Worm (Caenorhabditis elegans): ENCODE results near the gene F52D2.7.

- TF ChIP-seq nhr-25 (tag; optimal IDR thresholded peaks at IDR 0.05; ENCODE audit: borderline replicate concordance, insufficient read depth) (no peak), lir-3 (tag; optimal IDR thresholded peaks at IDR 0.05) (no peak), zag-1 (tag; optimal IDR thresholded peaks at IDR 0.05) (no peak), zip-2 (tag; optimal IDR thresholded peaks at IDR 0.05) (no peak), snpc-4 (tag; optimal IDR thresholded peaks at IDR 0.05) (no peak), mep-1 (tag; optimal IDR thresholded peaks at IDR 0.05) (no peak), ceh-82 (tag; optimal IDR thresholded peaks at IDR 0.05) (no peak), unc-62 (GFP tag; optimal IDR thresholded peaks at IDR 0.05 in 1 of 2) (no peak), unc-62 (tag; optimal IDR thresholded peaks at IDR 0.05) (no peak), fos-1 (tag; optimal IDR thresholded peaks at IDR 0.05) (no peak), lin-13 (GFP tag; optimal IDR thresholded peaks at IDR 0.05) (no peak), nhr-76 (tag; optimal IDR thresholded peaks at IDR 0.05) (no peak), nhr-42 (GFP tag; IDR thresholded peaks at IDR 0.05) (no peak), ama-1 (optimal IDR thresholded peaks at IDR 0.05) (no peak), nhr-237 (tag; optimal IDR thresholded peaks at IDR 0.05) (no peak)
These were observed 15.3 kb downstream of the F52D2.7 start, which contains the start of gene F52D2.12 for ce11 chrX:1977708-1978107.

Measured in whole organism, L4 larva.